Fruit fly (Drosophila melanogaster): Measurements from ENCODE around the gene TotC.

The TotC gene

DNA sequence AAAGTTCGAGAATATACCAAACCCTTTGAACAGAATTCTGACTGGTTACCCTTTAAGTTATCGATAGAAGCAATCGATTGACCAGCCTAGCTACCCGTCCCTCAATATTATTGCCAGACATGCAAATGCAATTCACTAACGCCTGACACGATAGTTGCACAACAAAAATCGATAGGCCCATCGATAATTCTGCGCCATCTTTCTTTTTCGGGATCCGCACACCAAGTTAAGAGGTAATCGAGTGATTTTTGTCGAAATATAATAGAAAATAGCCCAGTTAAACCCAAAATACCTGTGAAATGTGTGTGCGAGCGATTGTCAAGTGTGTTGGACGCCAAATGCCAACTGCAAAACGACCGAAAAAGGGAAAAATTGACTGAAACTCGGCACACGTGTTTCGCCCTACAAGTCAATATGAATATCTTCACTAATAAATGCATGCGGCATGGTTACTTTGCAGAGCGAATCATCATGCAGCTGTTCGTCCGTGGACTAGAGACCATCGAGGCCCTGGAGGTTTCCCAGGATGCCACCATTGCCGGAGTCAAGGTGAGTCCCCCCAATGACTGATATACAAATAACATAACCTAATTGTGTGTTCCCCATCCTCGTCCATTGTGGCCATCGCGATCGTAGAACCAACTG, 22.3 kb upstream of the TotC start, which contains the start of gene RpS30 (continued):
- peak; percentile 51 for TF ChIP-seq ewg (GFP tag; optimal IDR thresholded peaks at IDR 0.05)
- TF ChIP-seq row (GFP tag; IDR thresholded peaks at IDR 0.05) = peak; percentile 47; the same call in 2 of the 3 replicates
- TF ChIP-seq CG33557 (GFP tag; optimal IDR thresholded peaks at IDR 0.05) = peak; percentile 21
- no peak for TF ChIP-seq CG11696 (GFP tag; IDR thresholded peaks at IDR 0.05)
- TF ChIP-seq Sin3A (optimal IDR thresholded peaks at IDR 0.05) = peak; percentile 75
- no peak for TF ChIP-seq abd-A (tag; optimal IDR thresholded peaks at IDR 0.05)
- peak; percentile 43 for TF ChIP-seq CG9876 (GFP tag; optimal IDR thresholded peaks at IDR 0.05)
- peak; percentile 65 for TF ChIP-seq sens (GFP tag)
- peak; percentile 43; the same call in 1 of the 2 replicates for TF ChIP-seq MBD-R2 (GFP tag; IDR thresholded peaks at IDR 0.05)
- no peak for TF ChIP-seq cwo (GFP tag; optimal IDR thresholded peaks at IDR 0.05)
- TF ChIP-seq CG4424 (GFP tag; optimal IDR thresholded peaks at IDR 0.05) = peak; percentile 3
- TF ChIP-seq zen2 (GFP tag; IDR thresholded peaks at IDR 0.05; ENCODE audit: partially characterized antibody) = peak; percentile 87
- peak; percentile 98 for TF ChIP-seq Opbp (GFP tag; IDR thresholded peaks at IDR 0.05; ENCODE audit: partially characterized antibody)
- no peak for TF ChIP-seq chn (GFP tag; optimal IDR thresholded peaks at IDR 0.05)
- peak; percentile 33 for TF ChIP-seq CG13424 (tag; optimal IDR thresholded peaks at IDR 0.05)
- no peak for TF ChIP-seq CG10462 (GFP tag; optimal IDR thresholded peaks at IDR 0.05)
- TF ChIP-seq dmrt11E (tag; optimal IDR thresholded peaks at IDR 0.05) = peak; percentile 48
- TF ChIP-seq zfh2 (GFP tag; optimal IDR thresholded peaks at IDR 0.05) = peak; percentile 41
- peak in 1 of 2 experiments; percentile 10 for TF ChIP-seq insv (GFP tag; optimal IDR thresholded peaks at IDR 0.05)
- TF ChIP-seq bsh (GFP tag; optimal IDR thresholded peaks at IDR 0.05) = peak in 1 of 2 experiments; percentile 36
- no peak for TF ChIP-seq Optix (GFP tag; IDR thresholded peaks at IDR 0.05)
- peak; percentile 96 for TF ChIP-seq HLH4C (GFP tag; IDR thresholded peaks at IDR 0.05; ENCODE audit: partially characterized antibody)
- peak; percentile 92 for TF ChIP-seq nerfin-2 (GFP tag; IDR thresholded peaks at IDR 0.05; ENCODE audit: partially characterized antibody)
- TF ChIP-seq luna (GFP tag; optimal IDR thresholded peaks at IDR 0.05) = no peak
- peak; percentile 52 for TF ChIP-seq p53 (GFP tag; optimal IDR thresholded peaks at IDR 0.05)
- no peak for TF ChIP-seq Oli (tag; optimal IDR thresholded peaks at IDR 0.05)
- TF ChIP-seq CG9932 (GFP tag; IDR thresholded peaks at IDR 0.05) = peak; percentile 70; the same call in 1 of the 2 replicates
- TF ChIP-seq Nf-YB (GFP tag; optimal IDR thresholded peaks at IDR 0.05) = peak; percentile 44
- TF ChIP-seq Hmr (GFP tag; optimal IDR thresholded peaks at IDR 0.05) = peak; percentile 78
- TF ChIP-seq CG6765 (GFP tag; optimal IDR thresholded peaks at IDR 0.05) = peak; percentile 8
- peak; percentile 58; the same call in 1 of the 2 replicates for TF ChIP-seq NFAT (GFP tag; IDR thresholded peaks at IDR 0.05)
- peak; percentile 52 for TF ChIP-seq NfI (GFP tag; optimal IDR thresholded peaks at IDR 0.05)
- peak; percentile 93 for TF ChIP-seq Med (GFP tag)
- TF ChIP-seq dysf (GFP tag; IDR thresholded peaks at IDR 0.05) = no peak
- peak; percentile 25 for TF ChIP-seq ems (GFP tag; optimal IDR thresholded peaks at IDR 0.05)
- TF ChIP-seq rib (GFP tag; IDR thresholded peaks at IDR 0.05) = 0 out of 2 replicates have a peak, but pooled peaks have one; percentile 41
- TF ChIP-seq CG10209 (GFP tag; optimal IDR thresholded peaks at IDR 0.05) = peak; percentile 9
- peak; percentile 19 for TF ChIP-seq CG2875 (GFP tag; optimal IDR thresholded peaks at IDR 0.05)
- TF ChIP-seq CG33213 (GFP tag; optimal IDR thresholded peaks at IDR 0.05) = peak; percentile 75
- peak; percentile 77 for TF ChIP-seq CG17829 (tag; optimal IDR thresholded peaks at IDR 0.05)
- TF ChIP-seq slbo (GFP tag; IDR thresholded peaks at IDR 0.05) = peak; percentile 49
- TF ChIP-seq CG30431 (GFP tag; optimal IDR thresholded peaks at IDR 0.05) = no peak
- TF ChIP-seq CG12071 (GFP tag; optimal IDR thresholded peaks at IDR 0.05) = no peak
- no peak for TF ChIP-seq prd (optimal IDR thresholded peaks at IDR 0.05)
- 0 out of 3 replicates have a peak, but pooled peaks have one; percentile 8 for TF ChIP-seq prd (GFP tag; IDR thresholded peaks at IDR 0.05)
- TF ChIP-seq eyg (GFP tag; optimal IDR thresholded peaks at IDR 0.05) = peak; percentile 36
- peak; percentile 46 for TF ChIP-seq Hsf (GFP tag; optimal IDR thresholded peaks at IDR 0.05)
- TF ChIP-seq CG34376 (GFP tag; optimal IDR thresholded peaks at IDR 0.05) = peak; percentile 44
- TF ChIP-seq CG30020 (tag; optimal IDR thresholded peaks at IDR 0.05) = peak; percentile 55
- peak; percentile 39 for TF ChIP-seq HLH54F (GFP tag; optimal IDR thresholded peaks at IDR 0.05)

All from whole organism, embryonic.